Worm (Caenorhabditis elegans): ENCODE measurements around the gene glb-28.

glb-28 gene

ce11 chrX:15353874-15354480, 36.9 kb upstream of the glb-28 start:
- no peak for TF ChIP-seq nfya-2 (GFP tag; IDR thresholded peaks at IDR 0.05)
- peak; percentile 93 for TF ChIP-seq ztf-26 (tag; optimal IDR thresholded peaks at IDR 0.05)
- no peak for TF ChIP-seq hlh-26 (GFP tag; conservative IDR thresholded peaks at IDR 0.05)
- TF ChIP-seq sdz-38 (tag; optimal IDR thresholded peaks at IDR 0.05): no peak
- peak; percentile 40 for TF ChIP-seq pha-4 (tag; optimal IDR thresholded peaks at IDR 0.05)
- TF ChIP-seq lir-1 (GFP tag; conservative IDR thresholded peaks at IDR 0.05): 0 out of 2 replicates have a peak, but pooled peaks have one; percentile 46
- TF ChIP-seq F55B11.4 (tag; optimal IDR thresholded peaks at IDR 0.05; ENCODE audit: borderline replicate concordance, insufficient read depth): no peak
- peak; percentile 12 for TF ChIP-seq athp-1 (tag; optimal IDR thresholded peaks at IDR 0.05)
- peak; percentile 23 for TF ChIP-seq lin-54 (GFP tag; optimal IDR thresholded peaks at IDR 0.05)
- TF ChIP-seq ztf-22 (GFP tag; optimal IDR thresholded peaks at IDR 0.05): peak; percentile 33
- TF ChIP-seq attf-6 (GFP tag; IDR thresholded peaks at IDR 0.05): no peak
- peak; percentile 75 for TF ChIP-seq atf-7 (tag; optimal IDR thresholded peaks at IDR 0.05)
- peak; percentile 81 for TF ChIP-seq F22D6.2 (tag; optimal IDR thresholded peaks at IDR 0.05)
- TF ChIP-seq nhr-90 (tag; optimal IDR thresholded peaks at IDR 0.05): no peak
- no peak for TF ChIP-seq F37B4.10 (GFP tag; IDR thresholded peaks at IDR 0.05)
- TF ChIP-seq pbrm-1 (GFP tag; IDR thresholded peaks at IDR 0.05): peak; percentile 47
- peak; percentile 80 for TF ChIP-seq chd-7 (tag; optimal IDR thresholded peaks at IDR 0.05)
- TF ChIP-seq egl-44 (GFP tag; IDR thresholded peaks at IDR 0.05): 0 out of 2 replicates have a peak, but pooled peaks have one; percentile 53
- TF ChIP-seq egl-18 (GFP tag; IDR thresholded peaks at IDR 0.05): no peak
- no peak for TF ChIP-seq akir-1 (GFP tag; optimal IDR thresholded peaks at IDR 0.05)
- TF ChIP-seq B0019.2 (GFP tag; conservative IDR thresholded peaks at IDR 0.05): no peak
- TF ChIP-seq sea-2 (GFP tag; IDR thresholded peaks at IDR 0.05): no peak
- no peak for TF ChIP-seq ztf-28 (GFP tag; IDR thresholded peaks at IDR 0.05)
- TF ChIP-seq sptf-2 (GFP tag; optimal IDR thresholded peaks at IDR 0.05): no peak
- TF ChIP-seq tbx-9 (tag; optimal IDR thresholded peaks at IDR 0.05; ENCODE audit: borderline replicate concordance): no peak
- no peak for TF ChIP-seq attf-3 (GFP tag; conservative IDR thresholded peaks at IDR 0.05)
- no peak for TF ChIP-seq D2030.7 (GFP tag; IDR thresholded peaks at IDR 0.05)
- TF ChIP-seq F23B12.7 (tag; optimal IDR thresholded peaks at IDR 0.05; ENCODE audit: insufficient read depth): no peak
- no peak for TF ChIP-seq F10E7.11 (tag; optimal IDR thresholded peaks at IDR 0.05)
- 0 out of 2 replicates have a peak, but pooled peaks have one; percentile 8 for TF ChIP-seq cebp-1 (GFP tag; IDR thresholded peaks at IDR 0.05)
- TF ChIP-seq cebp-1 (tag; optimal IDR thresholded peaks at IDR 0.05): peak; percentile 86
- TF ChIP-seq B0035.1 (tag; optimal IDR thresholded peaks at IDR 0.05): peak; percentile 59
- TF ChIP-seq nhr-80 (tag; optimal IDR thresholded peaks at IDR 0.05): peak; percentile 84
- TF ChIP-seq aptf-2 (GFP tag; conservative IDR thresholded peaks at IDR 0.05): no peak
- TF ChIP-seq T07F8.4 (tag; optimal IDR thresholded peaks at IDR 0.05): no peak
- peak; percentile 35; the same call in 1 of the 2 replicates for TF ChIP-seq ceh-100 (GFP tag; IDR thresholded peaks at IDR 0.05)
- TF ChIP-seq lag-1 (GFP tag; IDR thresholded peaks at IDR 0.05): no peak
- TF ChIP-seq egrh-3 (GFP tag; IDR thresholded peaks at IDR 0.05): peak; percentile 73
- TF ChIP-seq let-607 (tag; optimal IDR thresholded peaks at IDR 0.05): peak; percentile 35 to 50
- no peak for TF ChIP-seq snpc-3.4 (tag; optimal IDR thresholded peaks at IDR 0.05)
- TF ChIP-seq hmg-20 (GFP tag; IDR thresholded peaks at IDR 0.05): no peak
- no peak for TF ChIP-seq snpc-1.1 (tag; optimal IDR thresholded peaks at IDR 0.05; ENCODE audit: insufficient read depth)
- TF ChIP-seq K11D2.4 (GFP tag; IDR thresholded peaks at IDR 0.05): peak; percentile 68
- TF ChIP-seq unc-62 (GFP tag; optimal IDR thresholded peaks at IDR 0.05): no peak
- no peak for TF ChIP-seq Y67H2A.10 (GFP tag; conservative IDR thresholded peaks at IDR 0.05)
- peak; percentile 59 for TF ChIP-seq zim-3 (tag; optimal IDR thresholded peaks at IDR 0.05)
- TF ChIP-seq hlh-12 (tag; optimal IDR thresholded peaks at IDR 0.05): no peak

Data from whole organism, young adult.